Worm (Caenorhabditis elegans) whole organism, L4/young adult: Measurements from ENCODE around the gene srh-269.

Experiments
- W03F9.2 ChIP-seq: fragments of 150-350 bp; optimal IDR thresholded peaks from 2 replicates; lab custom pipeline; 2014; ENCODE audit warnings: missing biosample characterization, missing genetic modification characterization
- dao-5 ChIP-seq: sonication (generic microtip); optimal IDR thresholded peaks from 2 replicates; lab custom pipeline; 2016; ENCODE audit warnings: missing genotype, missing genetic modification characterization, moderate library complexity, missing compliant biosample characterization
- him-1 ChIP-seq: sonication (generic microtip); optimal IDR thresholded peaks from 2 replicates; lab custom pipeline; 2016; ENCODE audit warnings: missing genotype, missing genetic modification reagents, missing genetic modification characterization, missing compliant biosample characterization

DNA sequence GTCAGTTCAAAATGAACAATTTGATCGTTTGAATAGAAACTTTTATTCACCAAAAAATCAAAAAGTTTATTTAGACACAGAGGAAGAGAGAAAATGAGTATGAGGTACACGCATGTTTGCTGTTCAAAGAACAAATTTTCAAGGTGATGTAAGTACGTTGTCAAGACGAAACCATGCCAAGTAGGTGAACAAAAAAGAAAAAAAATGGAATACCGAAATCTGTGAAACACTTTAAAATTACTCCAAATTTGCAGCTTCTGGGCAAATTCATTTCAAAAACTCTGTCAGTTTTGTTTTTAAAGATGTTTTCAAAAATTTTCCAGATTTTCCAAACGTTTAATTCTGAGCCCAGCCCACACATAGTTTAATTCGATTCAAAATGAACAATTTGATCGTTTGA, 11.4 kb downstream of the srh-269 start, which contains the start of gene nhr-271:
- TF ChIP-seq him-1 (tag; lab: Kevin White, UChicago) (no peak), W03F9.2 (tag; lab: Kevin White, UChicago) (no peak), dao-5 (tag; lab: Kevin White, UChicago) (no peak)
